Comparison of ENCODE assay signal across 1 fruit fly cellular context in the genomic region with DNA sequence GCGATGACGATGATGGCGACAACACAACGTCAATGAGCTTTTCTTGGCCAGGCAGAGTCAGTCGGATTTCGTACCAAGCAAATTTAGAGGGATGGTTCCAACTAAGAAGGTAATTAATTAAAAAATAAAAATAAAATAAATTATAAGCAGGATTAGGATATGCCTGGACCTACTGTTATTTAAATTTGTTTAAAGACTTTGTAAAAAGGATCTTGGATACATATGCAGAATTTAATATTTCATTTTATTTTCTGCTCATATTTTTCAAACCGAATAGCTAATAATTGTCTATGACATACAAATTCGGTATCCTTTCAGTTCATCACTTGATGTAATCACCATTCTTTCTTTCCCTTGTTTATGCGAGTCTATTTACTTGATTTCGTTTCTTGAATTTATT.
TF ChIP-seq lines count a peak whose summit lies in the region.

No protein-coding gene starts in this region.

TF ChIP-seq in whole organism, embryonic, 481 proteins besides CTCF, POLR2A, EP300 and RAD21 (continued from another document):
- peak; percentile 7 for TF ChIP-seq unpg (GFP tag; optimal IDR thresholded peaks at IDR 0.05; lab: Kevin White, UChicago)
- TF ChIP-seq Sox102F (GFP tag; optimal IDR thresholded peaks at IDR 0.05; lab: Kevin White, UChicago), result peak; percentile 72
- TF ChIP-seq Nf-YA (GFP tag; IDR thresholded peaks at IDR 0.05; lab: Robert Waterston, UW), result no peak
- peak; percentile 40 for TF ChIP-seq row (GFP tag; IDR thresholded peaks at IDR 0.05; lab: Robert Waterston, UW)
- no peak for TF ChIP-seq croc (GFP tag; conservative IDR thresholded peaks at IDR 0.05; lab: Robert Waterston, UW)
